Fruit fly (Drosophila melanogaster): Measurements from ENCODE around the gene CarT.

The CarT gene

dm6 chr2L:20752160-20752559 lies 22.1 kb upstream of the CarT start, which contains the start of the genes Amacr and Ns4 (continued):
- TF ChIP-seq slbo (GFP tag; IDR thresholded peaks at IDR 0.05) (peak; percentile 78), sc (optimal IDR thresholded peaks at IDR 0.05) (no peak), sc (GFP tag; optimal IDR thresholded peaks at IDR 0.05) (no peak), ems (GFP tag; optimal IDR thresholded peaks at IDR 0.05) (peak; percentile 55), CG30020 (tag; optimal IDR thresholded peaks at IDR 0.05) (peak; percentile 29), CG8388 (GFP tag; optimal IDR thresholded peaks at IDR 0.05) (no peak), CG34376 (GFP tag; optimal IDR thresholded peaks at IDR 0.05) (peak; percentile 18), CG14441 (GFP tag; IDR thresholded peaks at IDR 0.05) (peak; percentile 17; the same call in 1 of the 2 replicates)

- TF ChIP-seq ftz-f1 (GFP tag; optimal IDR thresholded peaks at IDR 0.05) (no peak), CG8089 (GFP tag; optimal IDR thresholded peaks at IDR 0.05) (no peak), CG3163 (GFP tag; optimal IDR thresholded peaks at IDR 0.05) (no peak), fru (optimal IDR thresholded peaks at IDR 0.05) (no peak), CG43689 (GFP tag; IDR thresholded peaks at IDR 0.05) (no peak), hbn (GFP tag; IDR thresholded peaks at IDR 0.05; ENCODE audit: partially characterized antibody) (no peak), crol (GFP tag; IDR thresholded peaks at IDR 0.05) (no peak), p53 (GFP tag; optimal IDR thresholded peaks at IDR 0.05) (no peak), Blimp-1 (GFP tag; optimal IDR thresholded peaks at IDR 0.05) (peak; percentile 91), CG42726 (GFP tag; IDR thresholded peaks at IDR 0.05; ENCODE audit: partially characterized antibody) (no peak), wor (GFP tag; IDR thresholded peaks at IDR 0.05) (no peak), CG12391 (tag; optimal IDR thresholded peaks at IDR 0.05) (no peak), Ssrp (tag; optimal IDR thresholded peaks at IDR 0.05) (no peak), z (GFP tag; IDR thresholded peaks at IDR 0.05) (no peak), Sox102F (GFP tag; optimal IDR thresholded peaks at IDR 0.05) (no peak), oc (tag; optimal IDR thresholded peaks at IDR 0.05) (no peak), danr (GFP tag; IDR thresholded peaks at IDR 0.05) (no peak), CG32532 (GFP tag; IDR thresholded peaks at IDR 0.05) (no peak), Mad (GFP tag; optimal IDR thresholded peaks at IDR 0.05) (no peak), Dll (GFP tag; IDR thresholded peaks at IDR 0.05; ENCODE audit: partially characterized antibody) (no peak), CG10979 (tag; optimal IDR thresholded peaks at IDR 0.05) (no peak), esg (GFP tag; conservative IDR thresholded peaks at IDR 0.05) (no peak), sim (GFP tag; IDR thresholded peaks at IDR 0.05) (no peak), CG8281 (tag; optimal IDR thresholded peaks at IDR 0.05) (no peak), sug (tag; optimal IDR thresholded peaks at IDR 0.05) (no peak), Gsc (GFP tag; IDR thresholded peaks at IDR 0.05) (no peak), nom (GFP tag; optimal IDR thresholded peaks at IDR 0.05) (peak; percentile 30), Neu2 (GFP tag; optimal IDR thresholded peaks at IDR 0.05; ENCODE audit: borderline replicate concordance) (no peak), stc (GFP tag; IDR thresholded peaks at IDR 0.05) (0 out of 2 replicates have a peak, but pooled peaks have one; percentile 21), CG17912 (GFP tag; optimal IDR thresholded peaks at IDR 0.05) (no peak), pfk (GFP tag; optimal IDR thresholded peaks at IDR 0.05) (no peak), tgo (GFP tag; IDR thresholded peaks at IDR 0.05) (no peak), CG8765 (GFP tag; IDR thresholded peaks at IDR 0.05) (no peak), grau (tag; optimal IDR thresholded peaks at IDR 0.05) (no peak), Ets97D (GFP tag; optimal IDR thresholded peaks at IDR 0.05) (no peak), vnd (GFP tag; IDR thresholded peaks at IDR 0.05; ENCODE audit: partially characterized antibody) (0 out of 3 replicates have a peak, but pooled peaks have one; percentile 9), cg (GFP tag; optimal IDR thresholded peaks at IDR 0.05) (peak; percentile 70), yki (optimal IDR thresholded peaks at IDR 0.05) (no peak), NC2β (GFP tag; optimal IDR thresholded peaks at IDR 0.05) (no peak), CG11398 (GFP tag; optimal IDR thresholded peaks at IDR 0.05) (no peak), Med (GFP tag) (peak; percentile 58), twi (tag; optimal IDR thresholded peaks at IDR 0.05) (peak; percentile 15)
Measured at dm6 chr2L:20735121-20735855, 5.2 kb upstream of the CarT start.
